Worm (Caenorhabditis elegans) whole organism, L4/young adult: ENCODE data around the gene stau-1.

Experiments used
- W03F9.2 ChIP-seq: fragments of 150-350 bp; optimal IDR thresholded peaks from 2 replicates; lab custom pipeline; 2014; ENCODE audit warnings: missing biosample characterization, missing genetic modification characterization
- dao-5 ChIP-seq: sonication (generic microtip); optimal IDR thresholded peaks from 2 replicates; lab custom pipeline; 2016; ENCODE audit warnings: missing genotype, missing genetic modification characterization, moderate library complexity, missing compliant biosample characterization
- him-1 ChIP-seq: sonication (generic microtip); optimal IDR thresholded peaks from 2 replicates; lab custom pipeline; 2016; ENCODE audit warnings: missing genotype, missing genetic modification reagents, missing genetic modification characterization, missing compliant biosample characterization

DNA sequence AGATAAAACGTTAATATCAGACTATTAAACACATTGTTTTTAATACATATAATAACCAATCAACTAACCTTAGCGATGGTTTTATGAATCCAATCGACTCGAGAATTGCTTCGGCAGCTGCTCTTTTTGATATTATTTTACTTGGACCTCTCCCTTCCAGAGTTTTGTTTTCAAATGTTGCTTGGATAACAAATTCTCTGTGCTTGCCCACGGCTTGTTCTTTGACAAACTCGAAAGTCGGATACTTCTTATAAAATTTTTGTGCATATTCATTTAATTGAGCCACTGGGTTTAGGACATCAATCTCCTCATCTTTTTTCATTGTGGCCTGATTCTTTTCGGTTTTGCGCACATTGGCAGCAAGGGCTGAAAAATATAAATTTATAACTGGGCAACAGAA, 10.1 kb downstream of the stau-1 start, which contains the start of gene F55A4.3:
- no peak for TF ChIP-seq him-1 (tag; lab: Kevin White, UChicago)
- no peak for TF ChIP-seq W03F9.2 (tag; lab: Kevin White, UChicago)
- TF ChIP-seq dao-5 (tag; lab: Kevin White, UChicago) = no peak
